Fruit fly (Drosophila melanogaster): Measurements from ENCODE around the gene Ype.

Ype gene

dm6 chrX:13391174-13392040, 4.2 kb upstream of the Ype start (continued):
- TF ChIP-seq Sox102F (GFP tag; optimal IDR thresholded peaks at IDR 0.05) (no peak), danr (GFP tag; IDR thresholded peaks at IDR 0.05) (no peak), zen2 (GFP tag; IDR thresholded peaks at IDR 0.05; ENCODE audit: partially characterized antibody) (no peak), Atf-2 (GFP tag; optimal IDR thresholded peaks at IDR 0.05) (no peak), CG3838 (GFP tag; optimal IDR thresholded peaks at IDR 0.05) (no peak), CG12391 (tag; optimal IDR thresholded peaks at IDR 0.05) (peak; percentile 22), Hr3 (GFP tag; optimal IDR thresholded peaks at IDR 0.05) (peak; percentile 12), grau (tag; optimal IDR thresholded peaks at IDR 0.05) (peak; percentile 65), Max (GFP tag; optimal IDR thresholded peaks at IDR 0.05) (no peak), fd64A (GFP tag; optimal IDR thresholded peaks at IDR 0.05) (no peak), Oaz (GFP tag; IDR thresholded peaks at IDR 0.05) (no peak), Stat92E (GFP tag; optimal IDR thresholded peaks at IDR 0.05) (no peak), CG1603 (tag; optimal IDR thresholded peaks at IDR 0.05) (peak; percentile 5), CG10321 (GFP tag; IDR thresholded peaks at IDR 0.05) (no peak), CG6683 (GFP tag; optimal IDR thresholded peaks at IDR 0.05) (no peak), CG1792 (GFP tag; optimal IDR thresholded peaks at IDR 0.05) (peak; percentile 1), CG12744 (GFP tag; optimal IDR thresholded peaks at IDR 0.05) (peak; percentile 40), Ssrp (tag; optimal IDR thresholded peaks at IDR 0.05) (no peak), al (GFP tag; IDR thresholded peaks at IDR 0.05) (peak; percentile 73), Bteb2 (GFP tag; optimal IDR thresholded peaks at IDR 0.05) (peak; percentile 41), pum (GFP tag; optimal IDR thresholded peaks at IDR 0.05) (no peak), CG11093 (GFP tag; IDR thresholded peaks at IDR 0.05) (no peak), CG12155 (GFP tag; optimal IDR thresholded peaks at IDR 0.05) (peak; percentile 66), en (GFP tag; optimal IDR thresholded peaks at IDR 0.05) (peak; percentile 5), CG7987 (GFP tag; optimal IDR thresholded peaks at IDR 0.05) (no peak), CG14710 (tag; optimal IDR thresholded peaks at IDR 0.05) (no peak), dmrt99B (tag; optimal IDR thresholded peaks at IDR 0.05) (peak; percentile 13), prd (optimal IDR thresholded peaks at IDR 0.05) (no peak), prd (GFP tag; IDR thresholded peaks at IDR 0.05) (peak; percentile 46; the same call in 2 of the 3 replicates), tgo (GFP tag; IDR thresholded peaks at IDR 0.05) (peak; percentile 15; the same call in 1 of the 3 replicates), Ets97D (GFP tag; optimal IDR thresholded peaks at IDR 0.05) (peak; percentile 76), CG1529 (GFP tag; optimal IDR thresholded peaks at IDR 0.05) (no peak), Hr78 (GFP tag; optimal IDR thresholded peaks at IDR 0.05) (no peak), Hand (GFP tag; optimal IDR thresholded peaks at IDR 0.05) (peak; percentile 13), Xrp1 (GFP tag; IDR thresholded peaks at IDR 0.05) (no peak), caup (GFP tag; optimal IDR thresholded peaks at IDR 0.05; ENCODE audit: severe bottlenecking) (peak; percentile 60), CG12071 (GFP tag; optimal IDR thresholded peaks at IDR 0.05) (peak; percentile 0), tna (GFP tag; IDR thresholded peaks at IDR 0.05; ENCODE audit: partially characterized antibody) (no peak), Oli (tag; optimal IDR thresholded peaks at IDR 0.05) (peak; percentile 9), chif (GFP tag; optimal IDR thresholded peaks at IDR 0.05) (no peak), Elba2 (GFP tag; optimal IDR thresholded peaks at IDR 0.05) (no peak)
